Worm (Caenorhabditis elegans) whole organism, L1 larva: ENCODE results near the gene K04C2.2.

ENCODE experiments used
- C04F5.9 ChIP-seq: sonication (generic microtip); optimal IDR thresholded peaks from 2 replicates; lab custom pipeline; 2016; ENCODE audit warnings: missing genetic modification characterization, missing compliant biosample characterization
- C16A3.4 ChIP-seq: fragments of 150-350 bp; optimal IDR thresholded peaks from 2 replicates; lab custom pipeline; 2014; ENCODE audit warnings: missing biosample characterization, missing genetic modification characterization
- F16B12.6 ChIP-seq: fragments of 150-350 bp; optimal IDR thresholded peaks from 2 replicates; lab custom pipeline; 2014; ENCODE audit warnings: missing biosample characterization, missing genetic modification characterization
- Y116A8C.19 ChIP-seq: sonication (generic microtip); optimal IDR thresholded peaks from 2 replicates; lab custom pipeline; 2016; ENCODE audit warnings: missing compliant biosample characterization, missing genetic modification characterization, borderline replicate concordance
- ama-1 ChIP-seq: fragments of 150-350 bp; optimal IDR thresholded peaks from 2 replicates; lab custom pipeline; 2014
- blmp-1 ChIP-seq: fragments of 150-350 bp; optimal IDR thresholded peaks from 2 replicates; lab custom pipeline; 2014; ENCODE audit warnings: missing biosample characterization, missing genetic modification characterization
- ceh-63 ChIP-seq: fragments of 200-800 bp; sonication (Bioruptor generic); optimal IDR thresholded peaks from 2 replicates; lab custom pipeline; 2018; ENCODE audit warnings: mild to moderate bottlenecking, missing genetic modification characterization, missing compliant biosample characterization
- ceh-8 ChIP-seq: fragments of 200-800 bp; sonication (Bioruptor generic); optimal IDR thresholded peaks from 2 replicates; lab custom pipeline; 2018; ENCODE audit warnings: mild to moderate bottlenecking, missing genetic modification characterization, moderate library complexity, missing compliant biosample characterization
- ceh-82 ChIP-seq, 3 experiments: fragments of 150-350 bp in 1 of 3; sonication (generic microtip) in 2 of 3; optimal IDR thresholded peaks; 2 replicates each; lab custom pipeline; 2014 to 2017; ENCODE audit warnings: missing biosample characterization in 3 of 3, missing genetic modification characterization in 3 of 3
- ceh-90 ChIP-seq: sonication (generic microtip); optimal IDR thresholded peaks from 2 replicates; lab custom pipeline; 2016; ENCODE audit warnings: missing genetic modification characterization, missing compliant biosample characterization
- dpl-1 ChIP-seq, 3 experiments: fragments of 150-350 bp in 2 of 3; sonication (generic microtip) in 1 of 3; optimal IDR thresholded peaks; 2 replicates each; lab custom pipeline; 2014 to 2017; ENCODE audit warnings: missing biosample characterization in 3 of 3, missing genetic modification characterization in 3 of 3, missing genetic modification reagents in 3 of 3
- efl-1 ChIP-seq, 4 experiments: fragments of 150-350 bp; optimal IDR thresholded peaks in 3 of 4; peaks in 1 of 4; 1 replicate in 1 of 4; 2 replicates in 3 of 4; lab custom pipeline; 2014; ENCODE audit warnings: missing biosample characterization in 2 of 4, missing genetic modification characterization in 2 of 4, missing genetic modification reagents in 2 of 4
- egl-13 ChIP-seq: sonication (generic microtip); optimal IDR thresholded peaks from 2 replicates; lab custom pipeline; 2016; ENCODE audit warnings: missing genotype, missing genetic modification reagents, missing genetic modification characterization, missing compliant biosample characterization
- elt-3 ChIP-seq, 6 experiments: fragments of 150-350 bp in 1 of 6; sonication (generic microtip); optimal IDR thresholded peaks; 2 replicates each; lab custom pipeline; 2017 to 2018; ENCODE audit warnings: missing biosample characterization in 6 of 6, missing genetic modification characterization in 6 of 6, inconsistent platforms in 1 of 6
- ets-5 ChIP-seq: fragments of 200-800 bp; sonication (Bioruptor generic); IDR thresholded peaks from 2 replicates; pipeline ENCODE4 v1.3.6; 2022; ENCODE audit warnings: missing genetic modification characterization, missing compliant biosample characterization
- fkh-4 ChIP-seq: sonication (generic microtip); optimal IDR thresholded peaks from 2 replicates; lab custom pipeline; 2016; ENCODE audit warnings: missing compliant biosample characterization, missing genetic modification characterization, borderline replicate concordance
- hlh-17 ChIP-seq: fragments of 200-800 bp; sonication (Bioruptor generic); optimal IDR thresholded peaks from 2 replicates; lab custom pipeline; 2018; ENCODE audit warnings: missing genetic modification characterization, mild to moderate bottlenecking, missing compliant biosample characterization, moderate library complexity, borderline replicate concordance
- hlh-4 ChIP-seq: sonication (generic microtip); optimal IDR thresholded peaks from 2 replicates; lab custom pipeline; 2016; ENCODE audit warnings: mild to moderate bottlenecking, missing genetic modification characterization, missing compliant biosample characterization
- hpl-2 ChIP-seq: fragments of 150-350 bp; optimal IDR thresholded peaks from 2 replicates; lab custom pipeline; 2014; ENCODE audit warnings: missing biosample characterization, missing genetic modification reagents, missing genetic modification characterization
- jun-1 ChIP-seq: fragments of 150-350 bp; optimal IDR thresholded peaks from 2 replicates; lab custom pipeline; 2014; ENCODE audit warnings: missing biosample characterization, missing genetic modification reagents, missing genetic modification characterization
- lin-14 ChIP-seq: fragments of 200-800 bp; sonication (Bioruptor generic); optimal IDR thresholded peaks from 2 replicates; lab custom pipeline; 2018; ENCODE audit warnings: mild to moderate bottlenecking, missing genetic modification characterization, moderate library complexity, missing compliant biosample characterization
- lin-35 ChIP-seq, 2 experiments: fragments of 150-350 bp; optimal IDR thresholded peaks; 2 replicates each; lab custom pipeline; 2014; ENCODE audit warnings: missing biosample characterization in 2 of 2, missing genetic modification characterization in 2 of 2, missing genetic modification reagents in 2 of 2
- lir-3 ChIP-seq: sonication (generic microtip); optimal IDR thresholded peaks from 2 replicates; lab custom pipeline; 2016; ENCODE audit warnings: mild to moderate bottlenecking, missing genetic modification characterization, moderate library complexity, missing compliant biosample characterization; ENCODE audit not compliant: poor library complexity
- lsy-2 ChIP-seq, 2 experiments: fragments of 150-350 bp; optimal IDR thresholded peaks; 2 replicates each; lab custom pipeline; 2014; ENCODE audit warnings: missing biosample characterization in 2 of 2, missing genetic modification characterization in 2 of 2
- mep-1 ChIP-seq: fragments of 150-350 bp; optimal IDR thresholded peaks from 2 replicates; lab custom pipeline; 2014; ENCODE audit warnings: missing biosample characterization, missing genetic modification characterization
- nhr-19 ChIP-seq: fragments of 200-800 bp; sonication (Bioruptor generic); conservative IDR thresholded peaks from 2 replicates; pipeline ENCODE4 v1.3.6; 2022; ENCODE audit warnings: missing genetic modification characterization, missing compliant biosample characterization
- nhr-20 ChIP-seq: sonication (generic microtip); optimal IDR thresholded peaks from 2 replicates; lab custom pipeline; 2016; ENCODE audit warnings: mild to moderate bottlenecking, missing genetic modification characterization, missing compliant biosample characterization
- nhr-28 ChIP-seq: fragments of 150-350 bp; optimal IDR thresholded peaks from 2 replicates; lab custom pipeline; 2014; ENCODE audit warnings: missing biosample characterization, missing genetic modification characterization
- nhr-47 ChIP-seq: sonication (generic microtip); optimal IDR thresholded peaks from 2 replicates; lab custom pipeline; 2016; ENCODE audit warnings: mild to moderate bottlenecking, missing genetic modification characterization, moderate library complexity, missing compliant biosample characterization
- nhr-71 ChIP-seq: sonication (generic microtip); optimal IDR thresholded peaks from 2 replicates; lab custom pipeline; 2016; ENCODE audit warnings: mild to moderate bottlenecking, missing genetic modification characterization, moderate library complexity, missing compliant biosample characterization
- nhr-77 ChIP-seq: fragments of 150-350 bp; optimal IDR thresholded peaks from 2 replicates; lab custom pipeline; 2014; ENCODE audit warnings: missing biosample characterization, missing genetic modification characterization
- pag-3 ChIP-seq: sonication (generic microtip); optimal IDR thresholded peaks from 2 replicates; lab custom pipeline; 2017; ENCODE audit warnings: missing genetic modification characterization, mild to moderate bottlenecking, missing compliant biosample characterization, antibody characterized with exemption, borderline replicate concordance; ENCODE audit not compliant: insufficient read depth
- pqm-1 ChIP-seq: sonication (generic microtip); optimal IDR thresholded peaks from 3 replicates; lab custom pipeline; 2017; ENCODE audit warnings: missing biosample characterization, missing genetic modification characterization
- rnt-1 ChIP-seq: sonication (generic microtip); optimal IDR thresholded peaks from 2 replicates; lab custom pipeline; 2016; ENCODE audit warnings: mild to moderate bottlenecking, missing genetic modification characterization, moderate library complexity, missing compliant biosample characterization
- skn-1 ChIP-seq: fragments of 150-350 bp; optimal IDR thresholded peaks from 2 replicates; lab custom pipeline; 2014; ENCODE audit warnings: missing biosample characterization, missing genetic modification characterization
- snu-23 ChIP-seq: sonication (generic microtip); optimal IDR thresholded peaks from 2 replicates; lab custom pipeline; 2016; ENCODE audit warnings: missing genetic modification characterization, missing compliant biosample characterization
- sptf-1 ChIP-seq: fragments of 150-350 bp; optimal IDR thresholded peaks from 2 replicates; lab custom pipeline; 2014; ENCODE audit warnings: missing biosample characterization, missing genetic modification characterization
- sup-37 ChIP-seq: fragments of 200-800 bp; sonication (Bioruptor generic); optimal IDR thresholded peaks from 2 replicates; lab custom pipeline; 2018; ENCODE audit warnings: mild to moderate bottlenecking, missing genetic modification characterization, missing compliant biosample characterization
- swsn-7 ChIP-seq: sonication (generic microtip); optimal IDR thresholded peaks from 2 replicates; lab custom pipeline; 2016; ENCODE audit warnings: missing genetic modification characterization, missing compliant biosample characterization
- tbx-2 ChIP-seq: sonication (generic microtip); optimal IDR thresholded peaks from 2 replicates; lab custom pipeline; 2016; ENCODE audit warnings: missing genetic modification characterization, missing compliant biosample characterization
- unc-130 ChIP-seq: fragments of 150-350 bp; optimal IDR thresholded peaks from 2 replicates; lab custom pipeline; 2017; ENCODE audit warnings: missing biosample characterization, missing genetic modification characterization, inconsistent platforms
- unc-86 ChIP-seq: sonication (generic microtip); optimal IDR thresholded peaks from 2 replicates; lab custom pipeline; 2016; ENCODE audit warnings: missing genetic modification characterization, missing compliant biosample characterization
- vab-15 ChIP-seq: sonication (generic microtip); optimal IDR thresholded peaks from 2 replicates; lab custom pipeline; 2017; ENCODE audit warnings: missing genotype, mild to moderate bottlenecking, missing genetic modification characterization, missing compliant biosample characterization
- xbp-1 ChIP-seq: sonication (generic microtip); optimal IDR thresholded peaks from 2 replicates; lab custom pipeline; 2016; ENCODE audit warnings: missing genetic modification characterization, missing compliant biosample characterization
- zip-4 ChIP-seq: fragments of 200-800 bp; sonication (Bioruptor generic); optimal IDR thresholded peaks from 2 replicates; lab custom pipeline; 2018; ENCODE audit warnings: mild to moderate bottlenecking, missing genetic modification characterization, moderate library complexity, missing compliant biosample characterization
- ztf-11 ChIP-seq, 2 experiments: sonication (generic microtip); optimal IDR thresholded peaks; 2 replicates each; lab custom pipeline; 2016 to 2017; ENCODE audit warnings: missing genetic modification characterization in 2 of 2, missing biosample characterization in 1 of 2, missing compliant biosample characterization in 1 of 2
- ztf-4 ChIP-seq: fragments of 150-350 bp; optimal IDR thresholded peaks from 2 replicates; lab custom pipeline; 2014; ENCODE audit warnings: missing biosample characterization, missing genetic modification characterization

Gene K04C2.2

DNA sequence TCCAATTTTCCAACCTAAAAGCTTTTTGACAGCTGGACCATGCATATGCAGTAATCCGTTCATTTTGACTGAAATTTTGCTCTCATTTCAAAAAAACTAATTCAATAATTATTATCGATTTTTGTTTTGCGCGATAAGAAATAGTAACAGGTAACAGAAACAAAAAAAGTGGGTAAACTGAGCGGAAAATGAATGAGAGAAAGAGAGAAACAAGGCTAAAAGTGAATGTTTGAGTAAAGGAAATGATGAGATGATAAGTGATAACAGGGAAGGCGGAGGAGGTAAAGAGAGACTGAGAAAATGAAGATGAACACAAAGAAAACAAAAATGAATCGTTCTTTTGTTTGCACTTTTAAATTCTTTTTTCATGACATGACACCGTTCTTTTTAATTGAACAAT lies 25.7 kb upstream of the K04C2.2 start, which contains the start of gene sma-3 (continued):
- TF ChIP-seq nhr-20 (tag; lab: Kevin White, UChicago): no peak

DNA sequence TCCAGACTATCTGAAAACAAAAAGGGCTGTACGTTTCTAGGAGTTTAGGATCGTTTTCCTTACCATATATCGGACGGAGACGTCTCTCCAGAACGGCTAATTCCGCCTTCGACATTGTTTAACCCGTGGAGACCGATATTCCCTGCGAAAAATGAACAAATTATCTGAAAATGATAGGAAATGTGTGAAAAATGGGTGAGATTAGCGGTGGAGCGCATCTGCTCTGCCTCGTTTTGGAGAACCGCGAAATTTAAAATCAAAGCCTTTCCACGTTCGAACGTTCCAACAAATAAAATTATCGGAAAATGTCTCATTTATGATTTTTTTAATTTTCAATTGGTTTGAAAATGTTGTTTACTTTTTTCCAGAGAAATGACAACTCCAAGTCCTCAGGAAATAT lies 20.3 kb upstream of the K04C2.2 start, which contains the start of the genes cra-1 and kbp-1:
TSS of gene cra-1 (minus strand) at position 193 of the 400 bp plus-strand sequence.
TSS of gene kbp-1 (plus strand) at position 366 of the 400 bp plus-strand sequence.
- peak; percentile 83 to 90 for TF ChIP-seq efl-1 (optimal IDR thresholded peaks at IDR 0.05; lab: Kevin White, UChicago)
- TF ChIP-seq efl-1 (GFP tag; optimal IDR thresholded peaks at IDR 0.05 in 1 of 2; lab: Kevin White, UChicago): peak; percentile 91 to 99
- no peak for TF ChIP-seq sup-37 (GFP tag; lab: Kevin White, UChicago)
- TF ChIP-seq fkh-4: no peak
- TF ChIP-seq ceh-63: no peak
- peak; percentile 56 for TF ChIP-seq nhr-71 (tag; lab: Kevin White, UChicago)
- peak; percentile 50 for TF ChIP-seq blmp-1 (tag; lab: Kevin White, UChicago)
- TF ChIP-seq hpl-2 (GFP tag; lab: Kevin White, UChicago): no peak
- no peak for TF ChIP-seq unc-86 (tag; lab: Kevin White, UChicago)
- TF ChIP-seq C04F5.9 (tag; lab: Kevin White, UChicago): no peak
- no peak for TF ChIP-seq lir-3
- no peak for TF ChIP-seq Y116A8C.19 (tag; lab: Kevin White, UChicago)
- TF ChIP-seq ztf-4 (tag; lab: Kevin White, UChicago): no peak
- TF ChIP-seq nhr-47 (tag; lab: Kevin White, UChicago): no peak
- TF ChIP-seq tbx-2: peak; percentile 21
- no peak for TF ChIP-seq zip-4
- no peak for TF ChIP-seq ztf-11 (tag; optimal IDR thresholded peaks at IDR 0.05; lab: Kevin White, UChicago)
- peak; percentile 20 to 77 for TF ChIP-seq lsy-2 (tag; optimal IDR thresholded peaks at IDR 0.05; lab: Kevin White, UChicago)
- TF ChIP-seq skn-1 (tag; lab: Kevin White, UChicago): peak; percentile 45
- no peak for TF ChIP-seq egl-13
- peak; percentile 7 for TF ChIP-seq xbp-1 (tag; lab: Kevin White, UChicago)
- peak; percentile 26 for TF ChIP-seq unc-130 (tag; lab: Kevin White, UChicago)
- TF ChIP-seq snu-23 (GFP tag; lab: Kevin White, UChicago): peak; percentile 43
- peak; percentile 36 for TF ChIP-seq rnt-1
- TF ChIP-seq ceh-8 (GFP tag; lab: Kevin White, UChicago): no peak
- TF ChIP-seq nhr-20 (tag; lab: Kevin White, UChicago): peak; percentile 21
- TF ChIP-seq pqm-1 (tag; lab: Kevin White, UChicago): no peak
- TF ChIP-seq dpl-1 (GFP tag; optimal IDR thresholded peaks at IDR 0.05; lab: Kevin White, UChicago): peak; percentile 81 to 91 (median 87)
- TF ChIP-seq ets-5: no peak
- peak; percentile 87 to 95 for TF ChIP-seq lin-35 (GFP tag; optimal IDR thresholded peaks at IDR 0.05; lab: Kevin White, UChicago)
- TF ChIP-seq hlh-4 (tag; lab: Kevin White, UChicago): no peak
- TF ChIP-seq ceh-90: no peak
- peak; percentile 14; the same call in 1 of the 2 replicates for TF ChIP-seq nhr-19 (GFP tag; lab: Robert Waterston, UW)
- TF ChIP-seq nhr-28 (tag; lab: Kevin White, UChicago): no peak
- no peak for TF ChIP-seq sptf-1 (tag; lab: Kevin White, UChicago)
- TF ChIP-seq lin-14: peak; percentile 36
- TF ChIP-seq mep-1 (tag; lab: Kevin White, UChicago): peak; percentile 55
- no peak for TF ChIP-seq hlh-17 (GFP tag; lab: Kevin White, UChicago)
- TF ChIP-seq elt-3 (tag; optimal IDR thresholded peaks at IDR 0.05; lab: Kevin White, UChicago): peak in 1 of 6 experiments; percentile 33
- TF ChIP-seq C16A3.4 (tag; lab: Kevin White, UChicago): peak; percentile 53
- TF ChIP-seq nhr-77 (tag; lab: Kevin White, UChicago): peak; percentile 8
- no peak for TF ChIP-seq ceh-82 (tag; optimal IDR thresholded peaks at IDR 0.05; lab: Kevin White, UChicago)
- TF ChIP-seq swsn-7 (tag; lab: Kevin White, UChicago): no peak
- TF ChIP-seq jun-1 (tag; lab: Kevin White, UChicago): no peak
- TF ChIP-seq pag-3: no peak
- TF ChIP-seq vab-15: no peak
- peak; percentile 7 for TF ChIP-seq F16B12.6 (tag; lab: Kevin White, UChicago)
- TF ChIP-seq ama-1 (lab: Kevin White, UChicago): no peak
